Fruit fly (Drosophila melanogaster) whole organism, pupa: ENCODE data around the gene Rbm13.

Experiments used
- CG10348 ChIP-seq: fragments of 200-800 bp; sonication (Bioruptor generic); IDR thresholded peaks from 2 replicates; pipeline ENCODE4 v1.3.6; 2022; ENCODE audit warnings: missing biosample characterization, missing genetic modification characterization
- CG12605 ChIP-seq: fragments of 200-800 bp; sonication (Bioruptor generic); IDR thresholded peaks from 2 replicates; pipeline ENCODE4 v1.3.6; 2022; ENCODE audit warnings: missing biosample characterization, missing genetic modification characterization
- CG13204 ChIP-seq: fragments of 200-800 bp; sonication (Bioruptor generic); optimal IDR thresholded peaks from 2 replicates; lab custom pipeline; 2018; ENCODE audit warnings: missing biosample characterization, mild to moderate bottlenecking, missing genetic modification characterization, moderate library complexity
- CG14655 ChIP-seq: fragments of 200-800 bp; sonication (Bioruptor generic); optimal IDR thresholded peaks from 3 replicates; lab custom pipeline; 2017; ENCODE audit warnings: mild to moderate bottlenecking, missing biosample characterization, missing genetic modification reagents, missing genetic modification characterization
- CG15710 ChIP-seq: fragments of 200-800 bp; sonication (Bioruptor generic); optimal IDR thresholded peaks from 2 replicates; lab custom pipeline; 2018; ENCODE audit warnings: missing biosample characterization, mild to moderate bottlenecking, missing genetic modification characterization, moderate library complexity
- CG17806 ChIP-seq: fragments of 200-800 bp; sonication (Bioruptor generic); optimal IDR thresholded peaks from 2 replicates; lab custom pipeline; 2018; ENCODE audit warnings: missing biosample characterization, mild to moderate bottlenecking, missing genetic modification characterization, moderate library complexity
- CG32121 ChIP-seq: fragments of 200-800 bp; sonication (Bioruptor generic); IDR thresholded peaks from 2 replicates; pipeline ENCODE4 v1.3.6; 2022; ENCODE audit warnings: missing biosample characterization, missing genetic modification characterization
- CG34367 ChIP-seq: fragments of 200-800 bp; sonication (Bioruptor generic); optimal IDR thresholded peaks from 2 replicates; lab custom pipeline; 2018; ENCODE audit warnings: missing biosample characterization, mild to moderate bottlenecking, missing genetic modification characterization
- CG4496 ChIP-seq: fragments of 200-800 bp; sonication (Bioruptor generic); IDR thresholded peaks from 3 replicates; pipeline ENCODE4 v1.3.6; 2022; ENCODE audit warnings: missing biosample characterization, missing genetic modification characterization
- CG8159 ChIP-seq: fragments of 200-800 bp; sonication (Bioruptor generic); optimal IDR thresholded peaks from 3 replicates; lab custom pipeline; 2018; ENCODE audit warnings: missing biosample characterization, mild to moderate bottlenecking, missing genetic modification characterization, moderate library complexity
- CG8301 ChIP-seq: fragments of 200-800 bp; sonication (Bioruptor generic); optimal IDR thresholded peaks from 2 replicates; lab custom pipeline; 2018; ENCODE audit warnings: missing biosample characterization, mild to moderate bottlenecking, missing genetic modification characterization
- CG9948 ChIP-seq: fragments of 200-800 bp; sonication (Bioruptor generic); optimal IDR thresholded peaks from 2 replicates; lab custom pipeline; 2018; ENCODE audit warnings: missing biosample characterization, mild to moderate bottlenecking, missing genetic modification characterization, moderate library complexity
- D1 ChIP-seq: fragments of 200-800 bp; sonication (Bioruptor generic); optimal IDR thresholded peaks from 2 replicates; lab custom pipeline; 2018; ENCODE audit warnings: missing biosample characterization, mild to moderate bottlenecking, missing genetic modification characterization, moderate library complexity
- EcR ChIP-seq: fragments of 200-800 bp; sonication (Bioruptor generic); optimal IDR thresholded peaks from 3 replicates; lab custom pipeline; 2019; ENCODE audit warnings: missing biosample characterization, missing genetic modification characterization, mild to moderate bottlenecking, moderate library complexity, missing genetic modification reagents
- Ets98B ChIP-seq: fragments of 200-800 bp; sonication (Bioruptor generic); IDR thresholded peaks from 2 replicates; pipeline ENCODE4 v1.3.6; 2022; ENCODE audit warnings: missing biosample characterization, missing genetic modification characterization
- Pif1A ChIP-seq: fragments of 200-800 bp; sonication (Bioruptor generic); optimal IDR thresholded peaks from 3 replicates; lab custom pipeline; 2016; ENCODE audit warnings: missing biosample characterization, missing genetic modification characterization
- Pif1B ChIP-seq: fragments of 200-800 bp; sonication (Bioruptor generic); optimal IDR thresholded peaks from 3 replicates; lab custom pipeline; 2016; ENCODE audit warnings: missing biosample characterization, missing genetic modification characterization
- Snoo ChIP-seq: fragments of 200-800 bp; sonication (Bioruptor generic); optimal IDR thresholded peaks from 3 replicates; lab custom pipeline; 2017; ENCODE audit warnings: missing biosample characterization, mild to moderate bottlenecking, missing genetic modification characterization, inconsistent platforms
- fd96Ca ChIP-seq: fragments of 200-800 bp; sonication (Bioruptor generic); IDR thresholded peaks from 3 replicates; pipeline ENCODE4 v1.3.6; 2022; ENCODE audit warnings: missing biosample characterization, missing genetic modification characterization
- gl ChIP-seq: fragments of 200-800 bp; sonication (Bioruptor generic); optimal IDR thresholded peaks from 2 replicates; lab custom pipeline; 2018; ENCODE audit warnings: missing biosample characterization, mild to moderate bottlenecking, missing genetic modification characterization
- rn ChIP-seq: fragments of 200-800 bp; sonication (Bioruptor generic); IDR thresholded peaks from 2 replicates; pipeline ENCODE4 v1.3.6; 2022; ENCODE audit warnings: missing biosample characterization, missing genetic modification characterization

The Rbm13 gene

dm6 chrX:8881729-8882128 is 19.8 kb upstream of the Rbm13 start:
- TF ChIP-seq CG17806 (tag; lab: Kevin White, UChicago): no peak
- no peak for TF ChIP-seq CG8159 (tag; lab: Kevin White, UChicago)
- no peak for TF ChIP-seq rn (GFP tag; lab: Robert Waterston, UW)
- TF ChIP-seq CG32121 (GFP tag; lab: Robert Waterston, UW): no peak
- no peak for TF ChIP-seq D1
- no peak for TF ChIP-seq CG4496
- TF ChIP-seq CG14655 (GFP tag; lab: Kevin White, UChicago): no peak

dm6 chrX:8883388-8883787 is 18.1 kb upstream of the Rbm13 start:
- TF ChIP-seq CG8159 (tag; lab: Kevin White, UChicago) (no peak), Pif1B (GFP tag; lab: Kevin White, UChicago) (no peak), CG32121 (GFP tag; lab: Robert Waterston, UW) (no peak), CG34367 (tag; lab: Kevin White, UChicago) (no peak)

- no peak for TF ChIP-seq CG14655 (GFP tag; lab: Kevin White, UChicago)
- TF ChIP-seq CG9948 (tag; lab: Kevin White, UChicago): no peak
- no peak for TF ChIP-seq fd96Ca (GFP tag; lab: Robert Waterston, UW)
- no peak for TF ChIP-seq CG4496
- no peak for TF ChIP-seq Pif1B (GFP tag; lab: Kevin White, UChicago)
- TF ChIP-seq Pif1A (GFP tag; lab: Kevin White, UChicago): no peak
- no peak for TF ChIP-seq EcR
- no peak for TF ChIP-seq gl (tag; lab: Kevin White, UChicago)
- TF ChIP-seq CG15710 (tag; lab: Kevin White, UChicago): no peak
- no peak for TF ChIP-seq CG8301 (tag; lab: Kevin White, UChicago)
- TF ChIP-seq rn (GFP tag; lab: Robert Waterston, UW): no peak
- no peak for TF ChIP-seq Ets98B (GFP tag; lab: Robert Waterston, UW)
- TF ChIP-seq CG12605 (GFP tag; lab: Robert Waterston, UW): no peak
These were observed 17.5 kb upstream of the Rbm13 start for dm6 chrX:8883954-8884353.

- TF ChIP-seq gl (tag; lab: Kevin White, UChicago) (no peak), rn (GFP tag; lab: Robert Waterston, UW) (no peak), CG9948 (tag; lab: Kevin White, UChicago) (no peak), CG14655 (GFP tag; lab: Kevin White, UChicago) (no peak)
These were observed 16.8 kb upstream of the Rbm13 start for dm6 chrX:8884678-8885077.

dm6 chrX:8885177-8885576 is 16.3 kb upstream of the Rbm13 start:
- TF ChIP-seq CG15710 (tag; lab: Kevin White, UChicago): no peak
- no peak for TF ChIP-seq CG17806 (tag; lab: Kevin White, UChicago)
- TF ChIP-seq CG8301 (tag; lab: Kevin White, UChicago): no peak
- TF ChIP-seq EcR: no peak
- no peak for TF ChIP-seq CG14655 (GFP tag; lab: Kevin White, UChicago)
- TF ChIP-seq D1: no peak
- no peak for TF ChIP-seq CG10348
- TF ChIP-seq rn (GFP tag; lab: Robert Waterston, UW): no peak
- no peak for TF ChIP-seq Ets98B (GFP tag; lab: Robert Waterston, UW)
- TF ChIP-seq CG32121 (GFP tag; lab: Robert Waterston, UW): no peak
- no peak for TF ChIP-seq fd96Ca (GFP tag; lab: Robert Waterston, UW)
- no peak for TF ChIP-seq Pif1B (GFP tag; lab: Kevin White, UChicago)
- no peak for TF ChIP-seq gl (tag; lab: Kevin White, UChicago)

- TF ChIP-seq CG8159 (tag; lab: Kevin White, UChicago) (no peak), CG8301 (tag; lab: Kevin White, UChicago) (no peak)
- TF ChIP-seq, all 21 proteins: peak for 0
These were observed 14.1 kb upstream of the Rbm13 start for dm6 chrX:8887410-8887809.

- TF ChIP-seq Ets98B (GFP tag; lab: Robert Waterston, UW): no peak
- peak; percentile 13 for TF ChIP-seq EcR
- TF ChIP-seq fd96Ca (GFP tag; lab: Robert Waterston, UW): peak; percentile 15; the same call in 1 of the 3 replicates
These were observed 12.6 kb upstream of the Rbm13 start for dm6 chrX:8888861-8889392.

dm6 chrX:8890974-8891373 is 10.5 kb upstream of the Rbm13 start:
- TF ChIP-seq CG9948 (tag; lab: Kevin White, UChicago) (peak; percentile 4), gl (tag; lab: Kevin White, UChicago) (no peak), D1 (no peak), Pif1B (GFP tag; lab: Kevin White, UChicago) (peak; percentile 20), CG34367 (tag; lab: Kevin White, UChicago) (no peak), CG12605 (GFP tag; lab: Robert Waterston, UW) (0 out of 2 replicates have a peak, but pooled peaks have one; percentile 15), CG32121 (GFP tag; lab: Robert Waterston, UW) (peak; percentile 81), Snoo (no peak), CG13204 (GFP tag; lab: Kevin White, UChicago) (no peak), Ets98B (GFP tag; lab: Robert Waterston, UW) (peak; percentile 76), CG17806 (tag; lab: Kevin White, UChicago) (peak; percentile 13), CG10348 (no peak), CG14655 (GFP tag; lab: Kevin White, UChicago) (peak; percentile 65), rn (GFP tag; lab: Robert Waterston, UW) (no peak), CG8301 (tag; lab: Kevin White, UChicago) (peak; percentile 70), CG15710 (tag; lab: Kevin White, UChicago) (peak; percentile 34), Pif1A (GFP tag; lab: Kevin White, UChicago) (peak; percentile 55), EcR (no peak), CG4496 (peak; percentile 78; the same call in 2 of the 3 replicates), CG8159 (tag; lab: Kevin White, UChicago) (peak; percentile 24), fd96Ca (GFP tag; lab: Robert Waterston, UW) (peak; percentile 85)
